Fruit fly (Drosophila melanogaster): Measurements from ENCODE around the gene rdgB.

rdgB gene

DNA sequence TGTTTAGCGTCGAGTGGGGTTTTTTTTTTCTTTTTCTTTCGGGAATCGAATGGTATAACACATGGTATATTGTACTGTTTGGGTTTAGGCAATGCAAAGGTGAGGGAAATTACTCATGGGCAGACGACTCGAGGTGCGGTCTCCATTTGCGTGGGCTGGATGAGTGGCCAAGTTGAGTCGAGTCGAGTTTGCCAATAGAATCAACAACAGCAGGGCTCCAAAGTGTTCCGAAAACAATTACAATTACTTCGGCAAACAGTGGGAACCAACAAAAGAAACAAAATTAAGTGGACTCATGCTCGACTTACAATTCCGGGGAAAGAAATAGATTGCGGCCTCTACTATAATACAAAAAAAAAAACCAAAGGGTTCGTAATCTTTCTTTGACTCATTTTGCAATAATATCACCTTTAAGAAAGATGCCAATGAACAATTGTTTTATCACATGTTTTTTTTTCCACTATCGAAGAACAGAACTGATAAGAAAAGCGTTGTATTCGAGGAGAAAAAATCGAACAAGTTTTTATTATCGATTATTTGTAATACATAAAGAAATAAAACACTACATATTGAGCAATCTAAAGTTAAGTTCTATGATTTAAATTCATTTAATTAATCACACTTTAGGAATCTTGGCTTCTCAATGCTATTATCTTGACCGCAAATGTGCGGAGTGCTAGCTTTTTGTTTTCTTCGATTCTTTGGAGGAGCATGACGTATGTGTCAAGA is 57.9 kb downstream of the rdgB start (continued):
- no peak for TF ChIP-seq Oaz (GFP tag; IDR thresholded peaks at IDR 0.05)
- TF ChIP-seq CG17829 (tag; optimal IDR thresholded peaks at IDR 0.05) = no peak
- no peak for TF ChIP-seq Gsc (GFP tag; IDR thresholded peaks at IDR 0.05)
- TF ChIP-seq CG12659 (GFP tag; optimal IDR thresholded peaks at IDR 0.05) = peak; percentile 16
- TF ChIP-seq dati (GFP tag; IDR thresholded peaks at IDR 0.05) = no peak
- TF ChIP-seq Lhr (GFP tag; optimal IDR thresholded peaks at IDR 0.05) = no peak
- no peak for TF ChIP-seq dan (GFP tag; IDR thresholded peaks at IDR 0.05)
- no peak for TF ChIP-seq Chrac-16 (GFP tag; optimal IDR thresholded peaks at IDR 0.05)
- TF ChIP-seq CG17385 (GFP tag; optimal IDR thresholded peaks at IDR 0.05) = no peak
- no peak for TF ChIP-seq oc (tag; optimal IDR thresholded peaks at IDR 0.05)
- peak; percentile 32 for TF ChIP-seq CG11504 (tag; optimal IDR thresholded peaks at IDR 0.05)
- TF ChIP-seq CG11723 (GFP tag; optimal IDR thresholded peaks at IDR 0.05) = no peak
- no peak for TF ChIP-seq Side (GFP tag; optimal IDR thresholded peaks at IDR 0.05)
- no peak for TF ChIP-seq Myb (GFP tag; optimal IDR thresholded peaks at IDR 0.05)
- peak in 1 of 2 experiments; percentile 13 for TF ChIP-seq Hr51 (GFP tag; optimal IDR thresholded peaks at IDR 0.05)
- no peak for TF ChIP-seq NK7.1 (GFP tag; optimal IDR thresholded peaks at IDR 0.05)
- no peak for TF ChIP-seq pb (GFP tag; optimal IDR thresholded peaks at IDR 0.05)
- peak; percentile 20 for TF ChIP-seq CG10267 (tag; optimal IDR thresholded peaks at IDR 0.05)
- peak; percentile 17; the same call in 1 of the 2 replicates for TF ChIP-seq CG31441 (GFP tag; IDR thresholded peaks at IDR 0.05)
- no peak for TF ChIP-seq CG1792 (GFP tag; optimal IDR thresholded peaks at IDR 0.05)
- no peak for TF ChIP-seq Adf1 (GFP tag; IDR thresholded peaks at IDR 0.05)
- TF ChIP-seq CG30020 (tag; optimal IDR thresholded peaks at IDR 0.05) = no peak
- TF ChIP-seq shn (GFP tag; optimal IDR thresholded peaks at IDR 0.05) = no peak
- no peak for TF ChIP-seq HLH54F (GFP tag; optimal IDR thresholded peaks at IDR 0.05)
- no peak for TF ChIP-seq CG12071 (GFP tag; optimal IDR thresholded peaks at IDR 0.05)
- TF ChIP-seq MTF-1 (GFP tag; optimal IDR thresholded peaks at IDR 0.05; ENCODE audit: borderline replicate concordance) = no peak
- no peak for TF ChIP-seq Optix (GFP tag; IDR thresholded peaks at IDR 0.05)
- TF ChIP-seq CG1529 (GFP tag; optimal IDR thresholded peaks at IDR 0.05) = no peak
- TF ChIP-seq row (GFP tag; IDR thresholded peaks at IDR 0.05) = 0 out of 3 replicates have a peak, but pooled peaks have one; percentile 17
- TF ChIP-seq CG17612 (GFP tag; IDR thresholded peaks at IDR 0.05) = no peak
- no peak for TF ChIP-seq H2.0 (GFP tag; IDR thresholded peaks at IDR 0.05)
- TF ChIP-seq Eip74EF (GFP tag; optimal IDR thresholded peaks at IDR 0.05) = peak in 1 of 2 experiments; percentile 10
- TF ChIP-seq BtbVII (GFP tag; optimal IDR thresholded peaks at IDR 0.05) = no peak
- TF ChIP-seq CG12104 (GFP tag; optimal IDR thresholded peaks at IDR 0.05) = peak; percentile 33
- no peak for TF ChIP-seq CrebB (tag; optimal IDR thresholded peaks at IDR 0.05)
- TF ChIP-seq CG9876 (GFP tag; optimal IDR thresholded peaks at IDR 0.05) = no peak
- no peak for TF ChIP-seq nerfin-1 (tag; optimal IDR thresholded peaks at IDR 0.05)
- TF ChIP-seq CG16813 (GFP tag; IDR thresholded peaks at IDR 0.05; ENCODE audit: partially characterized antibody) = no peak
- TF ChIP-seq ro (GFP tag; IDR thresholded peaks at IDR 0.05) = no peak
- TF ChIP-seq fd96Cb (tag; optimal IDR thresholded peaks at IDR 0.05) = no peak
- TF ChIP-seq CoRest (tag; optimal IDR thresholded peaks at IDR 0.05) = peak; percentile 39
- TF ChIP-seq CG30403 (GFP tag; optimal IDR thresholded peaks at IDR 0.05) = peak; percentile 50
- TF ChIP-seq wek (GFP tag; optimal IDR thresholded peaks at IDR 0.05) = peak; percentile 59
- TF ChIP-seq sisA (GFP tag; IDR thresholded peaks at IDR 0.05) = no peak
- TF ChIP-seq sna (GFP tag; IDR thresholded peaks at IDR 0.05; ENCODE audit: partially characterized antibody) = no peak
- no peak for TF ChIP-seq GATAe (GFP tag; conservative IDR thresholded peaks at IDR 0.05)
- TF ChIP-seq Oli (tag; optimal IDR thresholded peaks at IDR 0.05) = peak; percentile 34
- no peak for TF ChIP-seq CG17328 (GFP tag; IDR thresholded peaks at IDR 0.05)
- TF ChIP-seq CG1602 (GFP tag; optimal IDR thresholded peaks at IDR 0.05) = no peak
- no peak for TF ChIP-seq CG7928 (GFP tag; optimal IDR thresholded peaks at IDR 0.05)
